Fruit fly (Drosophila melanogaster) whole organism, adult: ENCODE results near the gene Dad.

Experiments
- Crg-1 ChIP-seq: fragments of 200-800 bp; sonication (Bioruptor generic); optimal IDR thresholded peaks from 2 replicates; lab custom pipeline; 2016; ENCODE audit warnings: missing biosample characterization, missing genetic modification characterization
- cnc ChIP-seq, 2 experiments: fragments of >200 bp; optimal IDR thresholded peaks; 2 replicates each; lab custom pipeline; 2017
- pad ChIP-seq: fragments of 200-800 bp; sonication (Bioruptor generic); optimal IDR thresholded peaks from 3 replicates; lab custom pipeline; 2017; ENCODE audit warnings: missing biosample characterization, missing genetic modification characterization, mild to moderate bottlenecking, moderate library complexity, missing genetic modification reagents
- toe ChIP-seq: fragments of 200-800 bp; sonication (Bioruptor generic); optimal IDR thresholded peaks from 2 replicates; lab custom pipeline; 2016; ENCODE audit warnings: missing biosample characterization, missing genetic modification characterization

DNA sequence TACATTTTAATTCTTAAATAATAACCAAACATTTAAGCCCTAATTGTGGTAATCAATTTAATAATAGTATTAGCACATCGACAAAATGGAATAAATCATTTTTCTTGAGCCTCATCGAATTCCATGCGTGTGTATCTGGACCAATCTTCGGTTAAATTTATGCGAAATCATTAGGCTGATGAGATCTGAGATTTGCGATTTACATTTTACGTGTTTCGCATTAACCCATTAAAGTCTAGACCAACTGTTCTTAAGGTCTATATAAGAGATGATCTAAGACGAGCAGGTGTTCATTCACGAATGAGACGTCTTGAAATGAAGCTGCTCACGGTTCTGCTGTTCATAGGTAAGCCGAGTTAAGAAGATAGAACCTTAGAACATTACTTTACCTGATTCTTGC lies 22.3 kb upstream of the Dad start, which contains the start of gene CG31268:
- TF ChIP-seq Crg-1 (GFP tag; lab: Kevin White, UChicago) (no peak), cnc (optimal IDR thresholded peaks at IDR 0.05; lab: Kevin White, UChicago) (no peak), pad (GFP tag; lab: Kevin White, UChicago) (no peak), toe (GFP tag; lab: Kevin White, UChicago) (no peak)
